Worm (Caenorhabditis elegans): ENCODE results near the gene K02E10.7.
A peak's percentile ranks its signal among the peaks of the same experiment; 100 is the strongest.

The K02E10.7 gene

ce11 chrX:2488526-2489098 is 19.7 kb downstream of the K02E10.7 start, which contains the start of gene hid-1:
Gene hid-1 (plus strand): TSS chrX:2489048.
- no peak for TF ChIP-seq lsl-1 (GFP tag; optimal IDR thresholded peaks at IDR 0.05)
- TF ChIP-seq nhr-80 (tag; optimal IDR thresholded peaks at IDR 0.05): peak; percentile 12

ce11 chrX:2483078-2483477 is 25.3 kb downstream of the K02E10.7 start, which contains the start of gene K02E10.4:
Gene K02E10.4 (plus strand): TSS chrX:2483263.
- TF ChIP-seq K11D2.4 (GFP tag; IDR thresholded peaks at IDR 0.05) (no peak), madf-3 (GFP tag; IDR thresholded peaks at IDR 0.05) (no peak), hsf-1 (GFP tag; IDR thresholded peaks at IDR 0.05) (no peak), nfyb-1 (GFP tag; IDR thresholded peaks at IDR 0.05) (no peak), B0336.3 (GFP tag; IDR thresholded peaks at IDR 0.05) (no peak), tlf-1 (GFP tag; optimal IDR thresholded peaks at IDR 0.05) (no peak), zfh-2 (GFP tag; conservative IDR thresholded peaks at IDR 0.05) (no peak), snpc-1.3 (tag; optimal IDR thresholded peaks at IDR 0.05; ENCODE audit: insufficient read depth) (no peak), snpc-3.4 (tag; optimal IDR thresholded peaks at IDR 0.05) (no peak), Y56A3A.18 (GFP tag; IDR thresholded peaks at IDR 0.05) (no peak), chd-7 (tag; optimal IDR thresholded peaks at IDR 0.05) (no peak), atf-7 (tag; optimal IDR thresholded peaks at IDR 0.05) (no peak), rcor-1 (GFP tag; IDR thresholded peaks at IDR 0.05) (no peak), hlh-26 (GFP tag; conservative IDR thresholded peaks at IDR 0.05) (no peak)

- TF ChIP-seq snpc-1.3 (tag; optimal IDR thresholded peaks at IDR 0.05; ENCODE audit: insufficient read depth): no peak
- TF ChIP-seq nhr-80 (tag; optimal IDR thresholded peaks at IDR 0.05): peak; percentile 41
These were observed 25.7 kb downstream of the K02E10.7 start, which contains the start of gene K02E10.6 for ce11 chrX:2482622-2483021. Gene K02E10.6 (minus strand): TSS chrX:2482770.

- TF ChIP-seq madf-3 (GFP tag; IDR thresholded peaks at IDR 0.05) (no peak), ceh-27 (GFP tag; optimal IDR thresholded peaks at IDR 0.05) (no peak), akir-1 (GFP tag; optimal IDR thresholded peaks at IDR 0.05) (no peak), unc-62 (GFP tag; optimal IDR thresholded peaks at IDR 0.05) (no peak), F57C9.4 (tag; optimal IDR thresholded peaks at IDR 0.05) (no peak), ceh-58 (GFP tag; IDR thresholded peaks at IDR 0.05) (no peak), T26A5.8 (tag; optimal IDR thresholded peaks at IDR 0.05) (no peak), fkh-3 (tag; optimal IDR thresholded peaks at IDR 0.05) (no peak), ztf-28 (GFP tag; IDR thresholded peaks at IDR 0.05) (no peak), hlh-26 (GFP tag; conservative IDR thresholded peaks at IDR 0.05) (no peak), Y95B8A.8 (GFP tag; IDR thresholded peaks at IDR 0.05) (no peak), egl-18 (GFP tag; IDR thresholded peaks at IDR 0.05) (no peak), attf-5 (GFP tag; optimal IDR thresholded peaks at IDR 0.05) (no peak)
These were observed 29.5 kb downstream of the K02E10.7 start, which contains the start of gene K02E10.5 for ce11 chrX:2478823-2479222. Gene K02E10.5 (minus strand): TSS chrX:2478923.

ce11 chrX:2475873-2476272 is 32.5 kb downstream of the K02E10.7 start, which contains the start of gene R04B3.3:
Gene R04B3.3 (minus strand): TSS chrX:2475973.
- TF ChIP-seq ceh-100 (GFP tag; IDR thresholded peaks at IDR 0.05) (no peak), somi-1 (GFP tag; optimal IDR thresholded peaks at IDR 0.05) (no peak), Y53F4B.3 (GFP tag; IDR thresholded peaks at IDR 0.05) (no peak)

ce11 chrX:2473618-2474017 is 34.7 kb downstream of the K02E10.7 start, which contains the start of gene R04B3.2:
Gene R04B3.2 (minus strand): TSS chrX:2473718.
- TF ChIP-seq ztf-25 (GFP tag; IDR thresholded peaks at IDR 0.05) (no peak), ztf-28 (GFP tag; IDR thresholded peaks at IDR 0.05) (no peak), zim-3 (tag; optimal IDR thresholded peaks at IDR 0.05) (no peak), Y95B8A.8 (GFP tag; IDR thresholded peaks at IDR 0.05) (no peak), lir-1 (GFP tag; conservative IDR thresholded peaks at IDR 0.05) (no peak), ama-1 (optimal IDR thresholded peaks at IDR 0.05) (no peak), ama-1 (GFP tag; optimal IDR thresholded peaks at IDR 0.05) (no peak), madf-10 (tag; optimal IDR thresholded peaks at IDR 0.05) (no peak), mel-28 (tag; optimal IDR thresholded peaks at IDR 0.05; ENCODE audit: borderline replicate concordance) (no peak), nfya-2 (GFP tag; IDR thresholded peaks at IDR 0.05) (no peak), ztf-6 (GFP tag; IDR thresholded peaks at IDR 0.05) (no peak), nfya-1 (tag; optimal IDR thresholded peaks at IDR 0.05; ENCODE audit: borderline replicate concordance, insufficient read depth) (no peak), madf-3 (GFP tag; IDR thresholded peaks at IDR 0.05) (no peak), lin-35 (GFP tag; optimal IDR thresholded peaks at IDR 0.05) (no peak)
